Worm (Caenorhabditis elegans) whole organism, L4 larva: Measurements from ENCODE around the gene msd-2.

ENCODE experiments used
- F44E2.7 ChIP-seq: fragments of 200-800 bp; sonication (Bioruptor generic); IDR thresholded peaks from 2 replicates; pipeline ENCODE4 v2.1.2; 2022; ENCODE audit warnings: missing genetic modification characterization, missing compliant biosample characterization
- ceh-28 ChIP-seq: fragments of 150-350 bp; optimal IDR thresholded peaks from 2 replicates; lab custom pipeline; 2014; ENCODE audit warnings: missing biosample characterization, missing genetic modification reagents, missing genetic modification characterization
- daf-19 ChIP-seq: fragments of 200-800 bp; sonication (Bioruptor generic); conservative IDR thresholded peaks from 2 replicates; pipeline ENCODE4 v1.3.6; 2022; ENCODE audit warnings: missing genetic modification characterization, missing compliant biosample characterization
- fkh-10 ChIP-seq: fragments of 150-350 bp; optimal IDR thresholded peaks from 2 replicates; lab custom pipeline; 2014; ENCODE audit warnings: missing biosample characterization, missing genetic modification reagents, missing genetic modification characterization
- snpc-4 ChIP-seq: fragments of 150-350 bp; optimal IDR thresholded peaks from 2 replicates; lab custom pipeline; 2014; ENCODE audit warnings: missing biosample characterization, missing genetic modification characterization
- zag-1 ChIP-seq: fragments of 150-350 bp; optimal IDR thresholded peaks from 2 replicates; lab custom pipeline; 2014; ENCODE audit warnings: missing biosample characterization, missing genetic modification characterization

- TF ChIP-seq snpc-4 (tag; lab: Kevin White, UChicago) (no peak), daf-19 (no peak), fkh-10 (GFP tag; lab: Kevin White, UChicago) (no peak), F44E2.7 (no peak), ceh-28 (no peak), zag-1 (tag; lab: Kevin White, UChicago) (no peak)
Measured at ce11 chrIV:10063941-10064340, 35.1 kb downstream of the msd-2 start.
